ENCODE assay signal across 5 worm cellular contexts in the genomic region with DNA sequence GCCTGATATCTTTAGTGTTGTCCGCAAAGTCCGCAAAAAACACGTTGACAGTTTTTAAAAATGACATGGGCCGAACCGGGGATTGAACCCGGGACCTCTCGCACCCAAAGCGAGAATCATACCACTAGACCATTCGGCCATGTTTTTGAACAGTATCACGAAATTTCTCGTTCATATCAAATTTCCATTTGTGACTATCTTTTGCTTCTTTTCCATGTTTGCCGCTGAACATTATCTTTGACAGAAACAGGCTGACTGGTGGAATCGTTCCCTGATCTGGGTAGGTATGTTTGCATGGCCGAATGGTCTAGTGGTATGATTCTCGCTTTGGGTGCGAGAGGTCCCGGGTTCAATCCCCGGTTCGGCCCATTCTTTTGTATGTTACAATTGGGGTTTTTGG.
TF ChIP-seq lines count a peak whose summit lies in the region.
"Not testable (repeated sequence)": the region's sequence is repeated elsewhere in the genome, so short reads cannot be mapped to it uniquely, and the experiment has no call there.

No protein-coding gene starts in this region.

TF ChIP-seq in whole organism, L1 larva, 84 proteins besides CTCF, POLR2A, EP300 and RAD21:
- peak; percentile 2 for TF ChIP-seq nhr-90 (tag; optimal IDR thresholded peaks at IDR 0.05; lab: Kevin White, UChicago; ENCODE audit: poor library complexity)
- TF ChIP-seq nhr-85 (tag; lab: Kevin White, UChicago), result peak; percentile 50

TF ChIP-seq in whole organism, L2 larva, 48 proteins besides CTCF, POLR2A, EP300 and RAD21:
- peak; percentile 2 for TF ChIP-seq egl-27 (tag; optimal IDR thresholded peaks at IDR 0.05; lab: Kevin White, UChicago)
- peak; percentile 25 for TF ChIP-seq fos-1 (tag; optimal IDR thresholded peaks at IDR 0.05; lab: Kevin White, UChicago)
- peak; percentile 42 for TF ChIP-seq sma-3 (GFP tag; optimal IDR thresholded peaks at IDR 0.05; lab: Kevin White, UChicago)

TF ChIP-seq in whole organism, L3 larva, 47 proteins besides CTCF, POLR2A, EP300 and RAD21:
- TF ChIP-seq nhr-43 (tag; optimal IDR thresholded peaks at IDR 0.05; lab: Kevin White, UChicago; ENCODE audit: poor library complexity, severe bottlenecking) (peak; percentile 59), nfya-1 (tag; optimal IDR thresholded peaks at IDR 0.05; lab: Kevin White, UChicago; ENCODE audit: insufficient read depth) (peak; percentile 16)
TF ChIP-seq in whole organism, L3 larva: peak in this region for 2; not testable (repeated sequence) for 45.

TF ChIP-seq in whole organism, L4 larva, 104 proteins besides CTCF, POLR2A, EP300 and RAD21:
- peak; percentile 49; the same call in 1 of the 2 replicates for TF ChIP-seq zfp-3 (GFP tag; conservative IDR thresholded peaks at IDR 0.05; lab: Robert Waterston, UW)
- TF ChIP-seq aha-1 (tag; lab: Kevin White, UChicago), result peak; percentile 84
- peak; percentile 2 for TF ChIP-seq nhr-25 (tag; optimal IDR thresholded peaks at IDR 0.05; lab: Kevin White, UChicago; ENCODE audit: borderline replicate concordance, insufficient read depth)
- 0 out of 2 replicates have a peak, but pooled peaks have one; percentile 49 for TF ChIP-seq saeg-2 (GFP tag; IDR thresholded peaks at IDR 0.05; lab: Robert Waterston, UW)
- TF ChIP-seq ceh-20 (GFP tag; IDR thresholded peaks at IDR 0.05; lab: Robert Waterston, UW), result peak; percentile 18; the same call in 1 of the 2 replicates
- TF ChIP-seq daf-16 (GFP tag; optimal IDR thresholded peaks at IDR 0.05; lab: Kevin White, UChicago), result peak in 1 of 2 experiments; percentile 79
- peak; percentile 66 for TF ChIP-seq daf-16 (tag; optimal IDR thresholded peaks at IDR 0.05; lab: Kevin White, UChicago)
- TF ChIP-seq rbr-2 (tag; optimal IDR thresholded peaks at IDR 0.05; lab: Kevin White, UChicago), result peak; percentile 7
- peak; percentile 21; the same call in 1 of the 2 replicates for TF ChIP-seq tra-1 (GFP tag; IDR thresholded peaks at IDR 0.05; lab: Robert Waterston, UW)
- 0 out of 2 replicates have a peak, but pooled peaks have one; percentile 57 for TF ChIP-seq F26F4.8 (GFP tag; conservative IDR thresholded peaks at IDR 0.05; lab: Robert Waterston, UW)
- peak; percentile 65; the same call in 1 of the 2 replicates for TF ChIP-seq nhr-41 (GFP tag; IDR thresholded peaks at IDR 0.05; lab: Robert Waterston, UW)
- peak; percentile 75; the same call in 1 of the 2 replicates for TF ChIP-seq D1046.2 (GFP tag; IDR thresholded peaks at IDR 0.05; lab: Robert Waterston, UW)
- TF ChIP-seq zfp-2 (tag; optimal IDR thresholded peaks at IDR 0.05; lab: Kevin White, UChicago), result peak; percentile 43
- peak; percentile 71 for TF ChIP-seq nhr-48 (tag; optimal IDR thresholded peaks at IDR 0.05; lab: Kevin White, UChicago)
- peak; percentile 65 for TF ChIP-seq hmg-1.1 (GFP tag; IDR thresholded peaks at IDR 0.05; lab: Robert Waterston, UW)
- TF ChIP-seq zip-2 (tag; optimal IDR thresholded peaks at IDR 0.05; lab: Kevin White, UChicago), result peak; percentile 48
- TF ChIP-seq hlh-30 (tag; optimal IDR thresholded peaks at IDR 0.05; lab: Kevin White, UChicago; ENCODE audit: insufficient read depth), result peak; percentile 37
- TF ChIP-seq nhr-102 (tag; optimal IDR thresholded peaks at IDR 0.05; lab: Kevin White, UChicago), result peak; percentile 71
- peak; percentile 40 for TF ChIP-seq nhr-28 (tag; optimal IDR thresholded peaks at IDR 0.05; lab: Kevin White, UChicago)
- peak; percentile 53 for TF ChIP-seq duxl-1 (tag; optimal IDR thresholded peaks at IDR 0.05; lab: Kevin White, UChicago; ENCODE audit: poor library complexity)
- peak; percentile 44 for TF ChIP-seq mxl-3 (GFP tag; optimal IDR thresholded peaks at IDR 0.05; lab: Kevin White, UChicago)
- peak; percentile 9 for TF ChIP-seq T20F7.1 (GFP tag; optimal IDR thresholded peaks at IDR 0.05; lab: Kevin White, UChicago)
- TF ChIP-seq lim-7 (GFP tag; IDR thresholded peaks at IDR 0.05; lab: Robert Waterston, UW), result peak; percentile 58
- 0 out of 2 replicates have a peak, but pooled peaks have one; percentile 46 for TF ChIP-seq ctbp-1 (GFP tag; IDR thresholded peaks at IDR 0.05; lab: Robert Waterston, UW)
- peak; percentile 59; the same call in 1 of the 2 replicates for TF ChIP-seq php-3 (GFP tag; IDR thresholded peaks at IDR 0.05; lab: Robert Waterston, UW)
- TF ChIP-seq spr-1 (tag; optimal IDR thresholded peaks at IDR 0.05; lab: Kevin White, UChicago), result peak; percentile 51
- peak; percentile 60 for TF ChIP-seq snpc-1.2 (GFP tag; IDR thresholded peaks at IDR 0.05; lab: Robert Waterston, UW)
- peak; percentile 48 for TF ChIP-seq lin-13 (GFP tag; optimal IDR thresholded peaks at IDR 0.05; lab: Kevin White, UChicago)
- peak; percentile 45 for TF ChIP-seq gei-8 (GFP tag; optimal IDR thresholded peaks at IDR 0.05; lab: Kevin White, UChicago)
- peak; percentile 62; the same call in 1 of the 2 replicates for TF ChIP-seq dmd-9 (GFP tag; IDR thresholded peaks at IDR 0.05; lab: Robert Waterston, UW)
- 0 out of 2 replicates have a peak, but pooled peaks have one; percentile 71 for TF ChIP-seq mdt-29 (GFP tag; IDR thresholded peaks at IDR 0.05; lab: Robert Waterston, UW)
- 0 out of 2 replicates have a peak, but pooled peaks have one; percentile 36 for TF ChIP-seq nhr-42 (GFP tag; IDR thresholded peaks at IDR 0.05; lab: Robert Waterston, UW)
- peak; percentile 43 for TF ChIP-seq dmd-6 (GFP tag; IDR thresholded peaks at IDR 0.05; lab: Robert Waterston, UW)

TF ChIP-seq in whole organism, young adult, 124 proteins besides CTCF, POLR2A, EP300 and RAD21:
- TF ChIP-seq repo-1 (tag; optimal IDR thresholded peaks at IDR 0.05; lab: Kevin White, UChicago) (peak; percentile 67), ztf-26 (tag; optimal IDR thresholded peaks at IDR 0.05; lab: Kevin White, UChicago) (peak; percentile 85), mxl-1 (tag; optimal IDR thresholded peaks at IDR 0.05; lab: Kevin White, UChicago) (peak; percentile 61), dox-1 (GFP tag; IDR thresholded peaks at IDR 0.05; lab: Robert Waterston, UW) (peak; percentile 83; the same call in 1 of the 2 replicates), ceh-100 (GFP tag; IDR thresholded peaks at IDR 0.05; lab: Robert Waterston, UW) (0 out of 2 replicates have a peak, but pooled peaks have one; percentile 17), atf-7 (tag; optimal IDR thresholded peaks at IDR 0.05; lab: Kevin White, UChicago) (peak; percentile 25), lin-40 (tag; optimal IDR thresholded peaks at IDR 0.05; lab: Kevin White, UChicago) (peak; percentile 79), lin-26 (GFP tag; IDR thresholded peaks at IDR 0.05; lab: Robert Waterston, UW) (peak; percentile 81), die-1 (tag; optimal IDR thresholded peaks at IDR 0.05; lab: Kevin White, UChicago) (peak; percentile 67), B0261.1 (tag; optimal IDR thresholded peaks at IDR 0.05; lab: Kevin White, UChicago) (peak; percentile 80), ZK185.1 (tag; optimal IDR thresholded peaks at IDR 0.05; lab: Kevin White, UChicago; ENCODE audit: poor library complexity, severe bottlenecking) (peak; percentile 68), let-607 (tag; optimal IDR thresholded peaks at IDR 0.05; lab: Kevin White, UChicago) (peak; percentile 3 to 14), Y56A3A.18 (GFP tag; IDR thresholded peaks at IDR 0.05; lab: Robert Waterston, UW) (peak; percentile 74; the same call in 1 of the 2 replicates), nhr-120 (GFP tag; IDR thresholded peaks at IDR 0.05; lab: Robert Waterston, UW) (0 out of 2 replicates have a peak, but pooled peaks have one; percentile 16), nhr-80 (tag; optimal IDR thresholded peaks at IDR 0.05; lab: Kevin White, UChicago) (peak; percentile 18), hmg-1.2 (GFP tag; IDR thresholded peaks at IDR 0.05; lab: Robert Waterston, UW) (peak; percentile 67), rpc-1 (optimal IDR thresholded peaks at IDR 0.05; lab: Kevin White, UChicago) (peak; percentile 77), rpc-1 (tag; optimal IDR thresholded peaks at IDR 0.05; lab: Kevin White, UChicago) (peak; percentile 81), cebp-1 (GFP tag; IDR thresholded peaks at IDR 0.05; lab: Robert Waterston, UW) (peak; percentile 49; the same call in 1 of the 2 replicates), egrh-3 (GFP tag; IDR thresholded peaks at IDR 0.05; lab: Robert Waterston, UW) (0 out of 2 replicates have a peak, but pooled peaks have one; percentile 12), tbp1 (GFP tag; optimal IDR thresholded peaks at IDR 0.05; lab: Kevin White, UChicago) (peak; percentile 89), nhr-90 (tag; optimal IDR thresholded peaks at IDR 0.05; lab: Kevin White, UChicago) (peak; percentile 64), zim-3 (tag; optimal IDR thresholded peaks at IDR 0.05; lab: Kevin White, UChicago) (peak; percentile 68), D2030.7 (GFP tag; IDR thresholded peaks at IDR 0.05; lab: Robert Waterston, UW) (peak; percentile 64), pbrm-1 (GFP tag; IDR thresholded peaks at IDR 0.05; lab: Robert Waterston, UW) (peak; percentile 70), lsl-1 (GFP tag; optimal IDR thresholded peaks at IDR 0.05; lab: Kevin White, UChicago) (peak; percentile 9), snpc-1.3 (tag; optimal IDR thresholded peaks at IDR 0.05; lab: Kevin White, UChicago; ENCODE audit: insufficient read depth) (peak; percentile 2), him-1 (tag; optimal IDR thresholded peaks at IDR 0.05; lab: Kevin White, UChicago) (peak; percentile 56), athp-1 (tag; optimal IDR thresholded peaks at IDR 0.05; lab: Kevin White, UChicago) (peak; percentile 26), ztf-18 (tag; optimal IDR thresholded peaks at IDR 0.05; lab: Kevin White, UChicago) (peak; percentile 63), sptf-2 (GFP tag; optimal IDR thresholded peaks at IDR 0.05; lab: Kevin White, UChicago) (peak; percentile 69), snpc-4 (GFP tag; optimal IDR thresholded peaks at IDR 0.05; lab: Kevin White, UChicago) (peak; percentile 53), snpc-4 (tag; optimal IDR thresholded peaks at IDR 0.05; lab: Kevin White, UChicago) (peak in 3 of 4 experiments; percentile 59 to 88 (median 76)), madf-10 (tag; optimal IDR thresholded peaks at IDR 0.05; lab: Kevin White, UChicago) (peak; percentile 50), rcor-1 (GFP tag; IDR thresholded peaks at IDR 0.05; lab: Robert Waterston, UW) (peak; percentile 49; the same call in 1 of the 2 replicates), chd-7 (tag; optimal IDR thresholded peaks at IDR 0.05; lab: Kevin White, UChicago) (peak; percentile 39)
- TF ChIP-seq cebp-1 (tag; optimal IDR thresholded peaks at IDR 0.05; lab: Kevin White, UChicago), result not testable (repeated sequence)
